Fruit fly (Drosophila melanogaster): Measurements from ENCODE around the gene Dyro.

The Dyro gene

DNA sequence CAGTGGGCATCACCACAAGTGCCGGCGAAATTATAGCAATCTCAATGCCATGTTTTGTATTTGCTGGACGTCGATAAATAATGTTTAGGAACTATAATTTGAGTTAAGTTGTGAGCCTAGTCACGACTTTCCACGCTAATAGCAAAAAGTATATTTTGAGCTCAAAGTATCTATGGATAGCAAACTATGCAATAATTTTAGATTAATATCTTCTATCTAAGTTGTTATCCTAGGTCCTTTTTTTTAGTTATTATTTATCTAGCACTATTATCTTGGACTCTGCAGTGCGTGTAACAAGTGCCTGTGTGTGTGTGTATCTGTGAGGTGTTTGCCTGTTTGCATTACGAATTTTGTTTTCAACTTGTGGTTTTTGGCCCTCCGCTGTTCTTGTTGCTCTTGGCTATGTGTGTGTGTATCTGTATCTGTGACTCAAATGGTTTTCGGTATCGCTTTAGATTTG is 35.4 kb downstream of the Dyro start (continued):
- TF ChIP-seq CG1832 (GFP tag; optimal IDR thresholded peaks at IDR 0.05) (no peak), z (GFP tag; IDR thresholded peaks at IDR 0.05) (no peak), Hsf (GFP tag; optimal IDR thresholded peaks at IDR 0.05) (peak; percentile 90), wor (GFP tag; IDR thresholded peaks at IDR 0.05) (peak; percentile 44; the same call in 1 of the 2 replicates), eyg (GFP tag; optimal IDR thresholded peaks at IDR 0.05) (peak; percentile 56), pan (optimal IDR thresholded peaks at IDR 0.05) (no peak), pan (GFP tag; optimal IDR thresholded peaks at IDR 0.05 in 1 of 2, IDR thresholded peaks at IDR 0.05 in 1 of 2) (peak in 1 of 2 experiments; percentile 77)

DNA sequence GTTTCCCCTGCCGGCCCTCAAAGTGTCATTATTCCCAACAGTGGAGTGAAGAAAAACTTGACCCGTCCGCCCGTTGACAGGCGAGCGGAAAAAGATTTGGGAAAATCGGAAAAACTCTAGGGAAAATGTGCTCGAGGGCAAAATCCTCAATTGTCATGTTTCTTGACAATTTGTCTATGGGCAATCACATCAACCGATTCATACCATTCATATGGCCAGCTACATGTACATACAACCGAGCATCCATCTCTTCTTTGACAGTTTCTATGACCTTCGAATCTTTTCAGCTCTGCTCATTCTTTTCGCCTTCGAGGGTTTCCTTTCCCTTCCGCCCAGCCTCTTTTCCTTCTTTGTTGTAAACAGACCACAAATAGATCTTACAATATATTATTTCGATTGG is 36.0 kb downstream of the Dyro start:
- TF ChIP-seq wor (GFP tag; IDR thresholded peaks at IDR 0.05) (no peak), fd3F (GFP tag; optimal IDR thresholded peaks at IDR 0.05) (no peak), zf30C (GFP tag; optimal IDR thresholded peaks at IDR 0.05) (no peak), CG7963 (GFP tag; IDR thresholded peaks at IDR 0.05; ENCODE audit: partially characterized antibody) (no peak), Max (GFP tag; optimal IDR thresholded peaks at IDR 0.05) (no peak), p53 (GFP tag; optimal IDR thresholded peaks at IDR 0.05) (no peak), D (optimal IDR thresholded peaks at IDR 0.05) (peak; percentile 75), D (GFP tag; optimal IDR thresholded peaks at IDR 0.05) (no peak), sr (GFP tag; IDR thresholded peaks at IDR 0.05) (no peak), Sry-δ (GFP tag; optimal IDR thresholded peaks at IDR 0.05) (no peak), Bdp1 (GFP tag; optimal IDR thresholded peaks at IDR 0.05) (no peak), pros (GFP tag; optimal IDR thresholded peaks at IDR 0.05) (peak; percentile 35), CG13424 (tag; optimal IDR thresholded peaks at IDR 0.05) (no peak), CG6254 (GFP tag; optimal IDR thresholded peaks at IDR 0.05) (no peak), twi (tag; optimal IDR thresholded peaks at IDR 0.05) (peak; percentile 28), crol (GFP tag; IDR thresholded peaks at IDR 0.05) (no peak), CG11695 (GFP tag; IDR thresholded peaks at IDR 0.05) (no peak), B-H2 (GFP tag; optimal IDR thresholded peaks at IDR 0.05) (no peak), wdn (GFP tag; IDR thresholded peaks at IDR 0.05) (no peak), CG10267 (tag; optimal IDR thresholded peaks at IDR 0.05) (no peak), bbx (GFP tag; IDR thresholded peaks at IDR 0.05; ENCODE audit: partially characterized antibody) (no peak), Lhr (GFP tag; optimal IDR thresholded peaks at IDR 0.05) (no peak), Dbx (GFP tag; IDR thresholded peaks at IDR 0.05) (no peak), CG14710 (tag; optimal IDR thresholded peaks at IDR 0.05) (no peak), CG6791 (GFP tag; IDR thresholded peaks at IDR 0.05; ENCODE audit: partially characterized antibody) (no peak), Atf3 (GFP tag; optimal IDR thresholded peaks at IDR 0.05) (no peak), CG8290 (GFP tag; optimal IDR thresholded peaks at IDR 0.05) (no peak), CG8290 (tag; optimal IDR thresholded peaks at IDR 0.05) (peak in 1 of 2 experiments; percentile 17), CG17359 (tag; optimal IDR thresholded peaks at IDR 0.05) (no peak), Kr (GFP tag; optimal IDR thresholded peaks at IDR 0.05) (no peak), ssp (GFP tag; IDR thresholded peaks at IDR 0.05) (no peak), cwo (GFP tag; optimal IDR thresholded peaks at IDR 0.05) (no peak), Dref (GFP tag; IDR thresholded peaks at IDR 0.05) (no peak), Rfx (GFP tag; IDR thresholded peaks at IDR 0.05) (no peak), otp (GFP tag; IDR thresholded peaks at IDR 0.05) (no peak), sima (GFP tag; optimal IDR thresholded peaks at IDR 0.05) (no peak), da (GFP tag; optimal IDR thresholded peaks at IDR 0.05) (no peak), CG14050 (GFP tag; IDR thresholded peaks at IDR 0.05) (no peak), salm (tag; optimal IDR thresholded peaks at IDR 0.05) (no peak), Fer3 (tag; optimal IDR thresholded peaks at IDR 0.05) (no peak), trh (GFP tag; optimal IDR thresholded peaks at IDR 0.05) (no peak), ranshi (GFP tag; IDR thresholded peaks at IDR 0.05) (no peak), row (GFP tag; IDR thresholded peaks at IDR 0.05) (no peak), Trl (optimal IDR thresholded peaks at IDR 0.05) (peak in 1 of 2 experiments; percentile 4), Trl (GFP tag; optimal IDR thresholded peaks at IDR 0.05) (no peak), zfh2 (GFP tag; optimal IDR thresholded peaks at IDR 0.05) (no peak)

All from whole organism, embryonic.